Worm (Caenorhabditis elegans) whole organism, L3 larva: ENCODE results near the gene F35E8.9.

Experiments used
- ZK546.5 ChIP-seq: sonication (generic microtip); optimal IDR thresholded peaks from 2 replicates; lab custom pipeline; 2017; ENCODE audit warnings: missing biosample characterization, missing genetic modification characterization
- lin-39 ChIP-seq: fragments of 150-350 bp; optimal IDR thresholded peaks from 2 replicates; lab custom pipeline; 2018; ENCODE audit warnings: missing biosample characterization, missing genetic modification reagents, missing genetic modification characterization
- mdl-1 ChIP-seq: fragments of 150-350 bp; optimal IDR thresholded peaks from 2 replicates; lab custom pipeline; 2014; ENCODE audit warnings: missing biosample characterization, missing genetic modification characterization

DNA sequence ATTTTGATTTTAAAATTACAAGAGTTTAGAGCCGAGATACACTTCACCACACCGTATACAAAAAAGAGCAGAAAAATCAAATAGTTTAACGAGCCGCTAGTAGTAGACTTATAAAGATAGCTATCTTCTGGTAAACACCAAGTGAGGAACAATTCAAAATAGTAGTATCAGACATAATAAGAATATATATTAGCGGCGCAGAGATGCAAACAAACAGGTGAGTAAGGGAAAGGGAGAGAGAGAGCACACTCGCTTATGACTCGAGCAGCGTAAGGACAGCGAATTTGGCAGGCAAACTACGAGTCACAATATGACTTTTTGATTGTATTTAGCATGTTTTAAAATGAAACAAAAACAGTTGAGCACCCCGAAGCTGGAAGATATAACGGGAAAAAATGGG is 26.1 kb downstream of the F35E8.9 start:
- TF ChIP-seq ZK546.5 (tag; lab: Kevin White, UChicago) (no peak), lin-39 (no peak), mdl-1 (tag; lab: Kevin White, UChicago) (no peak)
